Worm (Caenorhabditis elegans) whole organism, young adult: ENCODE data around the gene ZK402.2.

ENCODE experiments used
- B0019.2 ChIP-seq: fragments of 200-800 bp; sonication (Bioruptor generic); conservative IDR thresholded peaks from 2 replicates; pipeline ENCODE4 v1.3.6; 2022; ENCODE audit warnings: missing genetic modification reagents, missing genetic modification characterization, missing compliant biosample characterization
- F39B2.1 ChIP-seq: fragments of 200-800 bp; sonication (Bioruptor generic); IDR thresholded peaks from 2 replicates; pipeline ENCODE4 v1.3.6; 2022; ENCODE audit warnings: missing genetic modification reagents, missing genetic modification characterization, missing compliant biosample characterization
- F55B11.4 ChIP-seq: sonication (generic microtip); optimal IDR thresholded peaks from 2 replicates; lab custom pipeline; 2016; ENCODE audit warnings: missing compliant biosample characterization, missing genetic modification characterization, borderline replicate concordance; ENCODE audit not compliant: insufficient read depth
- bed-2 ChIP-seq: fragments of 200-800 bp; sonication (Bioruptor generic); IDR thresholded peaks from 2 replicates; pipeline ENCODE4 v1.3.6; 2022; ENCODE audit warnings: missing genetic modification reagents, missing genetic modification characterization, missing compliant biosample characterization
- repo-1 ChIP-seq: sonication (generic microtip); optimal IDR thresholded peaks from 2 replicates; lab custom pipeline; 2017; ENCODE audit warnings: mild to moderate bottlenecking, missing genetic modification characterization, missing compliant biosample characterization
- snpc-4 ChIP-seq, 5 experiments: fragments of 150-350 bp in 1 of 5; sonication (generic microtip) in 4 of 5; optimal IDR thresholded peaks; 2 replicates each; lab custom pipeline; 2014 to 2018; ENCODE audit warnings: missing genetic modification characterization in 5 of 5, missing biosample characterization in 3 of 5, antibody characterized with exemption in 2 of 5, mild to moderate bottlenecking in 2 of 5, missing compliant biosample characterization in 2 of 5, missing genotype in 2 of 5, moderate library complexity in 2 of 5, missing genetic modification reagents in 1 of 5
- xnd-1 ChIP-seq: sonication (generic microtip); optimal IDR thresholded peaks from 2 replicates; lab custom pipeline; 2016; ENCODE audit warnings: missing genotype, missing genetic modification reagents, missing genetic modification characterization, missing compliant biosample characterization

DNA sequence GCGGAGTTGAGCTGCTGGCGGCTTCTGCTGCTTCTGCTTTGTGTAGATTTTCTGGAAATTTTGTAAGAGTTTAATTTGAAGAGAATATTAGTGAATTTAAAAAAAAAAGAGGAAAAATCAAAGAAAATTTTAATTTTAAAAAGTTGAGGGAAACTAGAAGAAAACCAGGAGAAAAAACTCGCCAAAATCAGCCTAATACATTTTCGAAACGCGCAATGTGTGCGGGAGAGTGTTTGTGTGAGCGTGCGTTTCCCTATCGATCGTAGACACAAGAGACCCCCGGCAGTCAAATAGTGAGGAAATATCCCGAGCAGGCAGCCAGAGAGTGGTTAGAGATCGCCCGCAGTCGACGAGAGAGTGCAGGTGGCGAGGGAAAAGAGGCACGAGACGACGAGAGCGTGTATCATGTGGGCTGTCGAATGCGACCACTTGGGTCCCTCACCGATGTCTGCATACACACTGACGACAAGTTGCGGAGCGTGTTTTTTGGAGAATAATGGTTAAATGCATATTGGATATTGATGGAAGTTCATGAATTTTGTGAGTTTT is 43.1 kb downstream of the ZK402.2 start, which contains the start of gene zfp-3:
- TF ChIP-seq F55B11.4 (tag; lab: Kevin White, UChicago) (no peak), snpc-4 (GFP tag; optimal IDR thresholded peaks at IDR 0.05; lab: Kevin White, UChicago) (peak; percentile 55), snpc-4 (tag; optimal IDR thresholded peaks at IDR 0.05; lab: Kevin White, UChicago) (peak; percentile 45 to 78 (median 68)), F39B2.1 (GFP tag; lab: Robert Waterston, UW) (no peak), bed-2 (no peak), repo-1 (tag; lab: Kevin White, UChicago) (peak; percentile 70), xnd-1 (no peak), B0019.2 (no peak)
